Fruit fly (Drosophila melanogaster) whole organism, embryonic: ENCODE measurements around the gene mRpL4.
A peak's percentile ranks its signal among the peaks of the same experiment; 100 is the strongest.

ENCODE experiments used
- BEAF-32 ChIP-seq: fragments of 200-800 bp; sonication (Bioruptor generic); optimal IDR thresholded peaks from 3 replicates; lab custom pipeline; 2017; ENCODE audit warnings: missing biosample characterization, missing genetic modification characterization, mild to moderate bottlenecking, moderate library complexity, missing genetic modification reagents
- Bgb ChIP-seq: fragments of 200-800 bp; sonication (Bioruptor generic); IDR thresholded peaks from 2 replicates; pipeline ENCODE4 v1.3.6; 2022; ENCODE audit warnings: missing biosample characterization, missing genetic modification characterization; ENCODE audit not compliant: partially characterized antibody
- C15 ChIP-seq: fragments of 200-800 bp; sonication (Bioruptor generic); IDR thresholded peaks from 3 replicates; pipeline ENCODE4 v1.3.6; 2022; ENCODE audit warnings: missing biosample characterization, missing genetic modification characterization
- CG10565 ChIP-seq: fragments of 200-800 bp; sonication (Bioruptor generic); optimal IDR thresholded peaks from 3 replicates; lab custom pipeline; 2016; ENCODE audit warnings: missing biosample characterization, mild to moderate bottlenecking, missing genetic modification characterization
- CG12391 ChIP-seq: fragments of 200-800 bp; sonication (Bioruptor generic); optimal IDR thresholded peaks from 3 replicates; lab custom pipeline; 2018; ENCODE audit warnings: missing biosample characterization, mild to moderate bottlenecking, missing genetic modification characterization, moderate library complexity
- CG15601 ChIP-seq: fragments of 200-800 bp; sonication (Bioruptor generic); optimal IDR thresholded peaks from 3 replicates; lab custom pipeline; 2019; ENCODE audit warnings: missing biosample characterization, mild to moderate bottlenecking, missing genetic modification characterization, moderate library complexity
- CG18599 ChIP-seq: fragments of 200-800 bp; sonication (Bioruptor generic); optimal IDR thresholded peaks from 3 replicates; lab custom pipeline; 2017; ENCODE audit warnings: missing biosample characterization, missing genetic modification characterization, mild to moderate bottlenecking, moderate library complexity, missing genetic modification reagents
- CG31388 ChIP-seq: fragments of 200-800 bp; sonication (Bioruptor generic); optimal IDR thresholded peaks from 2 replicates; lab custom pipeline; 2016; ENCODE audit warnings: missing biosample characterization, missing genetic modification characterization
- CG32772 ChIP-seq: fragments of 200-800 bp; sonication (Bioruptor generic); IDR thresholded peaks from 2 replicates; pipeline ENCODE4 v1.3.6; 2022; ENCODE audit warnings: missing biosample characterization, missing genetic modification characterization
- CG34376 ChIP-seq: fragments of 200-800 bp; sonication (Bioruptor generic); optimal IDR thresholded peaks from 2 replicates; lab custom pipeline; 2018; ENCODE audit warnings: missing biosample characterization, mild to moderate bottlenecking, missing genetic modification characterization
- CG42726 ChIP-seq: fragments of 200-800 bp; sonication (Bioruptor generic); IDR thresholded peaks from 2 replicates; pipeline ENCODE4 v1.3.6; 2022; ENCODE audit warnings: missing biosample characterization, missing genetic modification characterization; ENCODE audit not compliant: partially characterized antibody
- CG4360 ChIP-seq: fragments of 200-800 bp; sonication (Bioruptor generic); IDR thresholded peaks from 2 replicates; pipeline ENCODE4 v1.3.6; 2022; ENCODE audit warnings: missing biosample characterization, missing genetic modification characterization
- CG5180 ChIP-seq: fragments of 200-800 bp; sonication (Bioruptor generic); optimal IDR thresholded peaks from 3 replicates; lab custom pipeline; 2017; ENCODE audit warnings: missing biosample characterization, missing genetic modification characterization, mild to moderate bottlenecking, moderate library complexity, missing genetic modification reagents
- CG6254 ChIP-seq: fragments of 200-800 bp; sonication (Bioruptor generic); optimal IDR thresholded peaks from 3 replicates; lab custom pipeline; 2017; ENCODE audit warnings: mild to moderate bottlenecking, missing biosample characterization, missing genetic modification reagents, missing genetic modification characterization
- CG6689 ChIP-seq: fragments of 200-800 bp; sonication (Bioruptor generic); IDR thresholded peaks from 2 replicates; pipeline ENCODE4 v1.3.6; 2022; ENCODE audit warnings: missing biosample characterization, missing genetic modification characterization
- CG9727 ChIP-seq: fragments of 200-800 bp; sonication (Bioruptor generic); optimal IDR thresholded peaks from 3 replicates; lab custom pipeline; 2017; ENCODE audit warnings: missing biosample characterization, mild to moderate bottlenecking, missing genetic modification characterization
- Dip3 ChIP-seq: fragments of 200-800 bp; sonication (Bioruptor generic); optimal IDR thresholded peaks from 3 replicates; lab custom pipeline; 2016; ENCODE audit warnings: missing biosample characterization, missing genetic modification characterization
- HLH54F ChIP-seq: fragments of 200-800 bp; sonication (Bioruptor generic); optimal IDR thresholded peaks from 3 replicates; lab custom pipeline; 2016; ENCODE audit warnings: missing biosample characterization, missing genetic modification characterization
- HmgD ChIP-seq: fragments of 200-800 bp; sonication (Bioruptor generic); optimal IDR thresholded peaks from 3 replicates; lab custom pipeline; 2016; ENCODE audit warnings: missing biosample characterization, missing genetic modification characterization
- Kr ChIP-seq: fragments of 200-800 bp; sonication (Bioruptor generic); optimal IDR thresholded peaks from 2 replicates; lab custom pipeline; 2017; ENCODE audit warnings: missing biosample characterization, mild to moderate bottlenecking, missing genetic modification characterization
- Lhr ChIP-seq: fragments of 200-800 bp; sonication (Bioruptor generic); optimal IDR thresholded peaks from 3 replicates; lab custom pipeline; 2017; ENCODE audit warnings: mild to moderate bottlenecking, missing biosample characterization, missing genetic modification reagents, missing genetic modification characterization
- Mes4 ChIP-seq: fragments of 200-800 bp; sonication (Bioruptor generic); optimal IDR thresholded peaks from 2 replicates; lab custom pipeline; 2016; ENCODE audit warnings: missing biosample characterization, missing genetic modification characterization
- NFAT ChIP-seq: fragments of 200-800 bp; sonication (Bioruptor generic); IDR thresholded peaks from 2 replicates; pipeline ENCODE4 v1.3.6; 2022; ENCODE audit warnings: missing biosample characterization, missing genetic modification characterization
- NfI ChIP-seq: fragments of 200-800 bp; sonication (Bioruptor generic); optimal IDR thresholded peaks from 3 replicates; lab custom pipeline; 2018; ENCODE audit warnings: missing biosample characterization, mild to moderate bottlenecking, missing genetic modification characterization, moderate library complexity
- Optix ChIP-seq: fragments of 200-800 bp; sonication (Bioruptor generic); IDR thresholded peaks from 3 replicates; pipeline ENCODE4 v1.3.6; 2022; ENCODE audit warnings: missing biosample characterization, missing genetic modification characterization
- Ptx1 ChIP-seq: fragments of 200-800 bp; sonication (Bioruptor generic); IDR thresholded peaks from 2 replicates; pipeline ENCODE4 v1.3.6; 2022; ENCODE audit warnings: missing biosample characterization, missing genetic modification characterization
- Scr ChIP-seq: fragments of 200-800 bp; sonication (Bioruptor generic); IDR thresholded peaks from 2 replicates; pipeline ENCODE4 v1.3.6; 2022; ENCODE audit warnings: missing biosample characterization, missing genetic modification characterization; ENCODE audit not compliant: partially characterized antibody
- Six4 ChIP-seq: fragments of 200-800 bp; sonication (Bioruptor generic); optimal IDR thresholded peaks from 2 replicates; lab custom pipeline; 2016; ENCODE audit warnings: missing biosample characterization, missing genetic modification characterization
- TFAM ChIP-seq: fragments of 200-800 bp; sonication (Bioruptor generic); optimal IDR thresholded peaks from 2 replicates; lab custom pipeline; 2017; ENCODE audit warnings: missing biosample characterization, missing genetic modification characterization, inconsistent platforms
- Xbp1 ChIP-seq: fragments of 200-800 bp; sonication (Bioruptor generic); optimal IDR thresholded peaks from 3 replicates; lab custom pipeline; 2016; ENCODE audit warnings: missing biosample characterization, mild to moderate bottlenecking, missing genetic modification characterization
- ab ChIP-seq: fragments of 200-800 bp; sonication (Bioruptor generic); optimal IDR thresholded peaks from 2 replicates; lab custom pipeline; 2016; ENCODE audit warnings: missing biosample characterization, missing genetic modification characterization
- ato ChIP-seq: fragments of 200-800 bp; sonication (Bioruptor generic); IDR thresholded peaks from 2 replicates; pipeline ENCODE4 v1.3.6; 2022; ENCODE audit warnings: missing biosample characterization, missing genetic modification characterization; ENCODE audit not compliant: partially characterized antibody
- cad ChIP-seq: fragments of >200 bp; optimal IDR thresholded peaks from 2 replicates; lab custom pipeline; 2017; ENCODE audit warnings: missing biosample characterization, missing genetic modification characterization
- chm ChIP-seq: fragments of 200-800 bp; sonication (Bioruptor generic); IDR thresholded peaks from 2 replicates; pipeline ENCODE4 v1.3.6; 2022; ENCODE audit warnings: missing biosample characterization, missing genetic modification characterization
- danr ChIP-seq: fragments of 200-800 bp; sonication (Bioruptor generic); IDR thresholded peaks from 2 replicates; pipeline ENCODE4 v1.3.6; 2022; ENCODE audit warnings: missing biosample characterization, missing genetic modification characterization
- dmrt99B ChIP-seq: fragments of 200-800 bp; sonication (Bioruptor generic); optimal IDR thresholded peaks from 2 replicates; lab custom pipeline; 2018; ENCODE audit warnings: missing biosample characterization, mild to moderate bottlenecking, missing genetic modification characterization, moderate library complexity
- esg ChIP-seq: fragments of 200-800 bp; sonication (Bioruptor generic); conservative IDR thresholded peaks from 2 replicates; pipeline ENCODE4 v1.3.6; 2022; ENCODE audit warnings: missing biosample characterization, missing genetic modification characterization
- fru ChIP-seq: fragments of >200 bp; optimal IDR thresholded peaks from 2 replicates; lab custom pipeline; 2017
- insv ChIP-seq, 2 experiments: fragments of 200-800 bp; sonication (Bioruptor generic); optimal IDR thresholded peaks; 3 replicates each; lab custom pipeline; 2016 to 2018; ENCODE audit warnings: missing biosample characterization in 2 of 2, missing genetic modification characterization in 2 of 2
- jigr1 ChIP-seq: fragments of 200-800 bp; sonication (Bioruptor generic); IDR thresholded peaks from 3 replicates; pipeline ENCODE4 v1.3.6; 2022; ENCODE audit warnings: missing biosample characterization, missing genetic modification characterization
- nerfin-2 ChIP-seq: fragments of 200-800 bp; sonication (Bioruptor generic); IDR thresholded peaks from 2 replicates; pipeline ENCODE4 v1.3.6; 2022; ENCODE audit warnings: missing biosample characterization, missing genetic modification characterization; ENCODE audit not compliant: partially characterized antibody
- pfk ChIP-seq: fragments of 200-800 bp; sonication (Bioruptor generic); optimal IDR thresholded peaks from 2 replicates; lab custom pipeline; 2018; ENCODE audit warnings: missing biosample characterization, mild to moderate bottlenecking, missing genetic modification characterization, moderate library complexity
- pho ChIP-seq: fragments of 200-800 bp; sonication (Bioruptor generic); optimal IDR thresholded peaks from 2 replicates; lab custom pipeline; 2016; ENCODE audit warnings: missing biosample characterization, missing genetic modification characterization
- psq ChIP-seq: fragments of 200-800 bp; sonication (Bioruptor generic); optimal IDR thresholded peaks from 2 replicates; lab custom pipeline; 2017; ENCODE audit warnings: missing biosample characterization, missing genetic modification characterization
- repo ChIP-seq: fragments of 200-800 bp; sonication (Bioruptor generic); optimal IDR thresholded peaks from 2 replicates; lab custom pipeline; 2016; ENCODE audit warnings: missing biosample characterization, missing genetic modification characterization
- tll ChIP-seq, 2 experiments: fragments of 200-800 bp in 1 of 2; fragments of >200 bp in 1 of 2; sonication (Bioruptor generic) in 1 of 2; optimal IDR thresholded peaks; 2 replicates each; lab custom pipeline; 2017 to 2019; ENCODE audit warnings: missing biosample characterization in 2 of 2, missing genetic modification characterization in 2 of 2, mild to moderate bottlenecking in 1 of 2, moderate library complexity in 1 of 2
- unpg ChIP-seq: fragments of 200-800 bp; sonication (Bioruptor generic); optimal IDR thresholded peaks from 3 replicates; lab custom pipeline; 2018; ENCODE audit warnings: missing biosample characterization, mild to moderate bottlenecking, missing genetic modification characterization, moderate library complexity
- zfh1 ChIP-seq: fragments of 200-800 bp; sonication (Bioruptor generic); IDR thresholded peaks from 3 replicates; pipeline ENCODE4 v1.3.6; 2022; ENCODE audit warnings: missing biosample characterization, missing genetic modification characterization

The mRpL4 gene

dm6 chr2L:16299466-16300311, 29.2 kb downstream of the mRpL4 start, which contains the start of the genes heix and CG17328 (continued):
- TF ChIP-seq CG10565 (GFP tag; lab: Kevin White, UChicago) = no peak
- peak; percentile 81 for TF ChIP-seq Ptx1 (GFP tag; lab: Robert Waterston, UW)
- peak; percentile 74 for TF ChIP-seq zfh1 (GFP tag; lab: Robert Waterston, UW)
- TF ChIP-seq HmgD (GFP tag; lab: Kevin White, UChicago) = no peak
- 0 out of 2 replicates have a peak, but pooled peaks have one; percentile 30 for TF ChIP-seq CG42726 (GFP tag; lab: Robert Waterston, UW)
- TF ChIP-seq danr (GFP tag; lab: Robert Waterston, UW) = 0 out of 2 replicates have a peak, but pooled peaks have one; percentile 18
- peak; percentile 50 for TF ChIP-seq pho (GFP tag; lab: Kevin White, UChicago)
- no peak for TF ChIP-seq nerfin-2 (GFP tag; lab: Robert Waterston, UW)
- TF ChIP-seq psq (GFP tag; lab: Kevin White, UChicago) = no peak
- TF ChIP-seq CG34376 (GFP tag; lab: Kevin White, UChicago) = peak; percentile 61
- TF ChIP-seq pfk (GFP tag; lab: Kevin White, UChicago) = no peak
- TF ChIP-seq C15 (GFP tag; lab: Robert Waterston, UW) = 0 out of 3 replicates have a peak, but pooled peaks have one; percentile 15
- peak; percentile 77 for TF ChIP-seq CG9727
- TF ChIP-seq CG18599 (GFP tag; lab: Kevin White, UChicago) = peak; percentile 72
- TF ChIP-seq cad (GFP tag; lab: Kevin White, UChicago) = no peak
- TF ChIP-seq ab (GFP tag; lab: Kevin White, UChicago) = peak; percentile 32
- peak; percentile 69 for TF ChIP-seq Dip3 (GFP tag; lab: Kevin White, UChicago)
- TF ChIP-seq unpg (GFP tag; lab: Kevin White, UChicago) = peak; percentile 68
- TF ChIP-seq NfI (GFP tag; lab: Kevin White, UChicago) = peak; percentile 67
- TF ChIP-seq CG6254 (GFP tag; lab: Kevin White, UChicago) = no peak
- no peak for TF ChIP-seq Kr (GFP tag; lab: Kevin White, UChicago)
- no peak for TF ChIP-seq fru (lab: Kevin White, UChicago)
- no peak for TF ChIP-seq CG4360 (GFP tag; lab: Robert Waterston, UW)
- TF ChIP-seq CG12391 (tag; lab: Kevin White, UChicago) = peak; percentile 82
- no peak for TF ChIP-seq repo (GFP tag; lab: Kevin White, UChicago)
- TF ChIP-seq CG15601 = peak; percentile 57
- peak; percentile 65 for TF ChIP-seq CG6689 (GFP tag; lab: Robert Waterston, UW)
- TF ChIP-seq chm (GFP tag; lab: Robert Waterston, UW) = peak; percentile 28; the same call in 1 of the 2 replicates
- peak; percentile 59 for TF ChIP-seq Six4
- peak; percentile 73 for TF ChIP-seq HLH54F (GFP tag; lab: Kevin White, UChicago)
- TF ChIP-seq Scr (GFP tag; lab: Robert Waterston, UW) = no peak
- TF ChIP-seq tll (GFP tag; optimal IDR thresholded peaks at IDR 0.05; lab: Kevin White, UChicago) = peak in 1 of 2 experiments; percentile 50
- 0 out of 3 replicates have a peak, but pooled peaks have one; percentile 38 for TF ChIP-seq jigr1 (GFP tag; lab: Robert Waterston, UW)
- no peak for TF ChIP-seq dmrt99B (tag; lab: Kevin White, UChicago)
- TF ChIP-seq Mes4 = no peak
- TF ChIP-seq Xbp1 (GFP tag; lab: Kevin White, UChicago) = peak; percentile 81
- TF ChIP-seq Bgb (GFP tag; lab: Robert Waterston, UW) = no peak; the same call in 1 of the 2 replicates
- peak in 1 of 2 experiments; percentile 36 for TF ChIP-seq insv (GFP tag; optimal IDR thresholded peaks at IDR 0.05; lab: Kevin White, UChicago)
- TF ChIP-seq CG31388 = peak; percentile 6
- TF ChIP-seq Lhr (GFP tag; lab: Kevin White, UChicago) = no peak
- TF ChIP-seq ato (GFP tag; lab: Robert Waterston, UW) = 0 out of 2 replicates have a peak, but pooled peaks have one; percentile 16
- TF ChIP-seq CG5180 (GFP tag; lab: Kevin White, UChicago) = no peak
- TF ChIP-seq Optix = no peak
- peak; percentile 81 for TF ChIP-seq CG32772 (GFP tag; lab: Robert Waterston, UW)
- TF ChIP-seq BEAF-32 (GFP tag; lab: Kevin White, UChicago) = peak; percentile 58
- peak; percentile 84 for TF ChIP-seq NFAT (GFP tag; lab: Robert Waterston, UW)
- TF ChIP-seq esg (GFP tag; lab: Robert Waterston, UW) = peak; percentile 59
- TF ChIP-seq TFAM (GFP tag; lab: Kevin White, UChicago) = no peak
